Fruit fly (Drosophila melanogaster) whole organism, adult: ENCODE results near the gene Tsp29Fb.

Experiments used
- CG11617 ChIP-seq: fragments of 200-800 bp; sonication (Bioruptor generic); optimal IDR thresholded peaks from 2 replicates; lab custom pipeline; 2017; ENCODE audit warnings: mild to moderate bottlenecking, missing biosample characterization, missing genetic modification reagents, missing genetic modification characterization
- CG1620 ChIP-seq: fragments of 200-800 bp; sonication (Bioruptor generic); optimal IDR thresholded peaks from 2 replicates; lab custom pipeline; 2016; ENCODE audit warnings: missing biosample characterization, missing genetic modification characterization
- CG5204 ChIP-seq: fragments of 200-800 bp; sonication (Bioruptor generic); optimal IDR thresholded peaks from 2 replicates; lab custom pipeline; 2016; ENCODE audit warnings: missing biosample characterization, missing genetic modification characterization
- CG7101 ChIP-seq: fragments of 200-800 bp; sonication (Bioruptor generic); optimal IDR thresholded peaks from 2 replicates; lab custom pipeline; 2018; ENCODE audit warnings: missing biosample characterization, mild to moderate bottlenecking, missing genetic modification characterization, moderate library complexity
- Hr96 ChIP-seq: fragments of 200-800 bp; sonication (Bioruptor generic); optimal IDR thresholded peaks from 2 replicates; lab custom pipeline; 2016; ENCODE audit warnings: missing biosample characterization, missing genetic modification characterization
- Mnt ChIP-seq: fragments of 200-800 bp; sonication (Bioruptor generic); optimal IDR thresholded peaks from 2 replicates; lab custom pipeline; 2016; ENCODE audit warnings: missing biosample characterization, mild to moderate bottlenecking, missing genetic modification characterization
- cnc ChIP-seq, 2 experiments: fragments of >200 bp; optimal IDR thresholded peaks; 2 replicates each; lab custom pipeline; 2017
- kay ChIP-seq: fragments of 200-800 bp; sonication (Bioruptor generic); peaks from one replicate; lab custom pipeline; 2016; ENCODE audit warnings: missing biosample characterization, missing genetic modification characterization, borderline replicate concordance
- pad ChIP-seq: fragments of 200-800 bp; sonication (Bioruptor generic); optimal IDR thresholded peaks from 3 replicates; lab custom pipeline; 2017; ENCODE audit warnings: missing biosample characterization, missing genetic modification characterization, mild to moderate bottlenecking, moderate library complexity, missing genetic modification reagents
- toe ChIP-seq: fragments of 200-800 bp; sonication (Bioruptor generic); optimal IDR thresholded peaks from 2 replicates; lab custom pipeline; 2016; ENCODE audit warnings: missing biosample characterization, missing genetic modification characterization

DNA sequence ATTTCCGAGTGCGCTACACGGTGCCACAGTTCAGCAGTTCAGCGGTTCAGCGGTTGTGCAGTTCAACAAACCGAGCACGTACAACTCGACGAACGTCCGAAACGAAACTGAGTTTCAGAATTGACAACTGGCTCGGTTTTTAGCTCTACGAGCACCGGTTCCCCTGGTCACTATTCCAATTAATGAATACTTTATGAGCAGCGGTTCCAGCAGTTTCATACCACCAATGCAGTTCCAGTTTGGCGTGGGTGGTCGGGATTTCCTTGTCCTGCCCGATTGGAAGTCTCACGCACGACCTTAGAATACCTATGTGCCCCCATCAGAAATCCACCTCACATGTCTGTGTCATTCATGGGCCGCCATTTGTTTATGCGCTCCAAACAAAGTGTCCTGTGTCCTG is 38.1 kb downstream of the Tsp29Fb start, which contains the start of gene CG9541:
- TF ChIP-seq Hr96 (GFP tag; lab: Kevin White, UChicago) (no peak), toe (no peak), kay (no peak), CG5204 (GFP tag; lab: Kevin White, UChicago) (no peak), Mnt (GFP tag; lab: Kevin White, UChicago) (no peak), cnc (optimal IDR thresholded peaks at IDR 0.05; lab: Kevin White, UChicago) (no peak), CG11617 (GFP tag; lab: Kevin White, UChicago) (no peak), CG1620 (GFP tag; lab: Kevin White, UChicago) (no peak), CG7101 (no peak), pad (GFP tag; lab: Kevin White, UChicago) (no peak)
